Worm (Caenorhabditis elegans): Measurements from ENCODE around the gene E02C12.6.
"Not testable (repeated sequence)": the region's sequence is repeated elsewhere in the genome, so short reads cannot be mapped to it uniquely, and the experiment has no call there.

- TF ChIP-seq F26F4.8 (GFP tag; conservative IDR thresholded peaks at IDR 0.05); F49E8.2 (tag; optimal IDR thresholded peaks at IDR 0.05; ENCODE audit: borderline replicate concordance); nhr-28 (tag; optimal IDR thresholded peaks at IDR 0.05); ama-1 (optimal IDR thresholded peaks at IDR 0.05); nhr-6 (tag; optimal IDR thresholded peaks at IDR 0.05); aly-2 (tag; optimal IDR thresholded peaks at IDR 0.05); jun-1 (tag; optimal IDR thresholded peaks at IDR 0.05); mdl-1 (tag; optimal IDR thresholded peaks at IDR 0.05); skn-1 (tag; optimal IDR thresholded peaks at IDR 0.05); fkh-10 (GFP tag; optimal IDR thresholded peaks at IDR 0.05); lsy-2 (tag; optimal IDR thresholded peaks at IDR 0.05); ztf-11 (tag; optimal IDR thresholded peaks at IDR 0.05); R02D3.7 (tag; optimal IDR thresholded peaks at IDR 0.05): not testable (repeated sequence)
- peak; percentile 97 for TF ChIP-seq zfp-3 (GFP tag; conservative IDR thresholded peaks at IDR 0.05)
Observed at ce11 chrV:9342282-9342681, 28.6 kb downstream of the E02C12.6 start.
